Fruit fly (Drosophila melanogaster) whole organism, embryonic: ENCODE data around the gene CG34162.

Source experiments
- Aef1 ChIP-seq: fragments of 200-800 bp; sonication (Bioruptor generic); IDR thresholded peaks from 3 replicates; pipeline ENCODE4 v1.3.6; 2022; ENCODE audit warnings: missing biosample characterization, missing genetic modification characterization
- BtbVII ChIP-seq: fragments of 200-800 bp; sonication (Bioruptor generic); optimal IDR thresholded peaks from 3 replicates; lab custom pipeline; 2017; ENCODE audit warnings: missing biosample characterization, mild to moderate bottlenecking, missing genetic modification characterization
- CG10147 ChIP-seq: fragments of 200-800 bp; sonication (Bioruptor generic); optimal IDR thresholded peaks from 2 replicates; lab custom pipeline; 2019; ENCODE audit warnings: missing biosample characterization, mild to moderate bottlenecking, missing genetic modification characterization, moderate library complexity
- CG10267 ChIP-seq: fragments of 200-800 bp; sonication (Bioruptor generic); optimal IDR thresholded peaks from 2 replicates; lab custom pipeline; 2018; ENCODE audit warnings: missing biosample characterization, mild to moderate bottlenecking, missing genetic modification characterization, moderate library complexity
- CG14050 ChIP-seq: fragments of 200-800 bp; sonication (Bioruptor generic); IDR thresholded peaks from 3 replicates; pipeline ENCODE4 v1.3.6; 2022; ENCODE audit warnings: missing biosample characterization, missing genetic modification characterization
- CG14441 ChIP-seq: fragments of 200-800 bp; sonication (Bioruptor generic); IDR thresholded peaks from 2 replicates; pipeline ENCODE4 v1.3.6; 2022; ENCODE audit warnings: missing biosample characterization, missing genetic modification characterization
- CG14860 ChIP-seq: fragments of 200-800 bp; sonication (Bioruptor generic); IDR thresholded peaks from 3 replicates; pipeline ENCODE4 v1.3.6; 2022; ENCODE audit warnings: missing biosample characterization, missing genetic modification characterization; ENCODE audit not compliant: partially characterized antibody
- CG15514 ChIP-seq: fragments of 200-800 bp; sonication (Bioruptor generic); optimal IDR thresholded peaks from 3 replicates; lab custom pipeline; 2017; ENCODE audit warnings: missing biosample characterization, missing genetic modification characterization, mild to moderate bottlenecking, moderate library complexity, missing genetic modification reagents
- CG1602 ChIP-seq: fragments of 200-800 bp; sonication (Bioruptor generic); optimal IDR thresholded peaks from 3 replicates; lab custom pipeline; 2016; ENCODE audit warnings: missing biosample characterization, missing genetic modification characterization
- CG16779 ChIP-seq: fragments of 200-800 bp; sonication (Bioruptor generic); IDR thresholded peaks from 2 replicates; pipeline ENCODE4 v1.3.6; 2022; ENCODE audit warnings: missing biosample characterization, missing genetic modification characterization
- CG17361 ChIP-seq: fragments of 200-800 bp; sonication (Bioruptor generic); IDR thresholded peaks from 3 replicates; pipeline ENCODE4 v1.3.6; 2022; ENCODE audit warnings: missing biosample characterization, missing genetic modification characterization
- CG18599 ChIP-seq: fragments of 200-800 bp; sonication (Bioruptor generic); optimal IDR thresholded peaks from 3 replicates; lab custom pipeline; 2017; ENCODE audit warnings: missing biosample characterization, missing genetic modification characterization, mild to moderate bottlenecking, moderate library complexity, missing genetic modification reagents
- CG30403 ChIP-seq: fragments of 200-800 bp; sonication (Bioruptor generic); optimal IDR thresholded peaks from 3 replicates; lab custom pipeline; 2016; ENCODE audit warnings: missing biosample characterization, missing genetic modification characterization
- CG31224 ChIP-seq: fragments of 200-800 bp; sonication (Bioruptor generic); IDR thresholded peaks from 2 replicates; pipeline ENCODE4 v1.3.6; 2022; ENCODE audit warnings: missing biosample characterization, missing genetic modification characterization
- CG31441 ChIP-seq: fragments of 200-800 bp; sonication (Bioruptor generic); IDR thresholded peaks from 2 replicates; pipeline ENCODE4 v1.3.6; 2022; ENCODE audit warnings: missing biosample characterization, missing genetic modification characterization
- CG34224 ChIP-seq: fragments of 200-800 bp; sonication (Bioruptor generic); IDR thresholded peaks from 3 replicates; pipeline ENCODE4 v1.3.6; 2022; ENCODE audit warnings: missing biosample characterization, missing genetic modification characterization; ENCODE audit not compliant: partially characterized antibody
- CG5245 ChIP-seq: fragments of 200-800 bp; sonication (Bioruptor generic); optimal IDR thresholded peaks from 3 replicates; lab custom pipeline; 2016; ENCODE audit warnings: missing biosample characterization, missing genetic modification characterization
- CG6654 ChIP-seq: fragments of 200-800 bp; sonication (Bioruptor generic); optimal IDR thresholded peaks from 2 replicates; lab custom pipeline; 2017; ENCODE audit warnings: missing biosample characterization, mild to moderate bottlenecking, missing genetic modification characterization
- CG6854 ChIP-seq: fragments of 200-800 bp; sonication (Bioruptor generic); optimal IDR thresholded peaks from 3 replicates; lab custom pipeline; 2017; ENCODE audit warnings: missing biosample characterization, mild to moderate bottlenecking, missing genetic modification characterization
- CG7271 ChIP-seq: fragments of 200-800 bp; sonication (Bioruptor generic); optimal IDR thresholded peaks from 2 replicates; lab custom pipeline; 2018; ENCODE audit warnings: missing biosample characterization, mild to moderate bottlenecking, missing genetic modification characterization, moderate library complexity
- CG9727 ChIP-seq: fragments of 200-800 bp; sonication (Bioruptor generic); optimal IDR thresholded peaks from 3 replicates; lab custom pipeline; 2017; ENCODE audit warnings: missing biosample characterization, mild to moderate bottlenecking, missing genetic modification characterization
- Deaf1 ChIP-seq: fragments of 200-800 bp; optimal IDR thresholded peaks from 3 replicates; lab custom pipeline; 2019; ENCODE audit warnings: missing biosample characterization, mild to moderate bottlenecking, missing genetic modification characterization, moderate library complexity
- Dek ChIP-seq: fragments of 200-800 bp; sonication (Bioruptor generic); optimal IDR thresholded peaks from 3 replicates; lab custom pipeline; 2019; ENCODE audit warnings: missing biosample characterization, mild to moderate bottlenecking, missing genetic modification characterization, moderate library complexity
- Fer1 ChIP-seq: fragments of 200-800 bp; sonication (Bioruptor generic); optimal IDR thresholded peaks from 2 replicates; lab custom pipeline; 2017; ENCODE audit warnings: missing biosample characterization, mild to moderate bottlenecking, missing genetic modification characterization
- HHEX ChIP-seq: fragments of 200-800 bp; sonication (Bioruptor generic); optimal IDR thresholded peaks from 3 replicates; lab custom pipeline; 2017; ENCODE audit warnings: missing biosample characterization, mild to moderate bottlenecking, missing genetic modification characterization, missing genetic modification reagents
- Hand ChIP-seq: fragments of 200-800 bp; sonication (Bioruptor generic); optimal IDR thresholded peaks from 2 replicates; lab custom pipeline; 2017; ENCODE audit warnings: mild to moderate bottlenecking, missing biosample characterization, missing genetic modification reagents, missing genetic modification characterization
- Hr3 ChIP-seq: fragments of 200-800 bp; sonication (Bioruptor generic); optimal IDR thresholded peaks from 3 replicates; lab custom pipeline; 2016; ENCODE audit warnings: missing biosample characterization, missing genetic modification characterization
- PHDP ChIP-seq: fragments of 200-800 bp; sonication (Bioruptor generic); optimal IDR thresholded peaks from 3 replicates; lab custom pipeline; 2018; ENCODE audit warnings: missing biosample characterization, mild to moderate bottlenecking, missing genetic modification characterization, moderate library complexity
- Ptx1 ChIP-seq: fragments of 200-800 bp; sonication (Bioruptor generic); IDR thresholded peaks from 2 replicates; pipeline ENCODE4 v1.3.6; 2022; ENCODE audit warnings: missing biosample characterization, missing genetic modification characterization
- Spps ChIP-seq: fragments of 200-800 bp; sonication (Bioruptor generic); optimal IDR thresholded peaks from 2 replicates; lab custom pipeline; 2018; ENCODE audit warnings: missing biosample characterization, mild to moderate bottlenecking, missing genetic modification characterization
- Taf1 ChIP-seq: fragments of 200-800 bp; sonication (Bioruptor generic); IDR thresholded peaks from 2 replicates; pipeline ENCODE4 v1.3.6; 2022; ENCODE audit warnings: missing biosample characterization, missing genetic modification characterization
- ap ChIP-seq: fragments of 200-800 bp; sonication (Bioruptor generic); IDR thresholded peaks from 2 replicates; pipeline ENCODE4 v1.3.6; 2022; ENCODE audit warnings: missing biosample characterization, missing genetic modification characterization
- bab2 ChIP-seq: fragments of 200-800 bp; sonication (Bioruptor generic); optimal IDR thresholded peaks from 2 replicates; lab custom pipeline; 2016; ENCODE audit warnings: missing biosample characterization, missing genetic modification characterization
- caup ChIP-seq: fragments of 200-800 bp; sonication (Bioruptor generic); optimal IDR thresholded peaks from 3 replicates; lab custom pipeline; 2017; ENCODE audit warnings: missing biosample characterization, mild to moderate bottlenecking, missing genetic modification characterization, moderate library complexity; ENCODE audit not compliant: severe bottlenecking
- ci ChIP-seq: fragments of 200-800 bp; sonication (Bioruptor generic); IDR thresholded peaks from 3 replicates; pipeline ENCODE4 v1.3.6; 2022; ENCODE audit warnings: missing biosample characterization, missing genetic modification characterization
- corto ChIP-seq: fragments of 200-800 bp; sonication (Bioruptor generic); optimal IDR thresholded peaks from 2 replicates; lab custom pipeline; 2016; ENCODE audit warnings: missing biosample characterization, mild to moderate bottlenecking, missing genetic modification characterization, moderate library complexity
- crc ChIP-seq: fragments of 200-800 bp; sonication (Bioruptor generic); optimal IDR thresholded peaks from 2 replicates; lab custom pipeline; 2016; ENCODE audit warnings: missing biosample characterization, missing genetic modification characterization
- cwo ChIP-seq: fragments of 200-800 bp; sonication (Bioruptor generic); optimal IDR thresholded peaks from 3 replicates; lab custom pipeline; 2017; ENCODE audit warnings: missing biosample characterization, missing genetic modification characterization, mild to moderate bottlenecking, moderate library complexity, missing genetic modification reagents
- danr ChIP-seq: fragments of 200-800 bp; sonication (Bioruptor generic); IDR thresholded peaks from 2 replicates; pipeline ENCODE4 v1.3.6; 2022; ENCODE audit warnings: missing biosample characterization, missing genetic modification characterization
- dmrt11E ChIP-seq: fragments of 200-800 bp; sonication (Bioruptor generic); optimal IDR thresholded peaks from 3 replicates; lab custom pipeline; 2018; ENCODE audit warnings: missing biosample characterization, mild to moderate bottlenecking, missing genetic modification characterization, moderate library complexity
- dysf ChIP-seq: fragments of 200-800 bp; sonication (Bioruptor generic); IDR thresholded peaks from 3 replicates; pipeline ENCODE4 v1.3.6; 2022; ENCODE audit warnings: missing biosample characterization, missing genetic modification characterization
- esg ChIP-seq: fragments of 200-800 bp; sonication (Bioruptor generic); conservative IDR thresholded peaks from 2 replicates; pipeline ENCODE4 v1.3.6; 2022; ENCODE audit warnings: missing biosample characterization, missing genetic modification characterization
- fd3F ChIP-seq: fragments of 200-800 bp; sonication (Bioruptor generic); optimal IDR thresholded peaks from 2 replicates; lab custom pipeline; 2018; ENCODE audit warnings: missing biosample characterization, mild to moderate bottlenecking, missing genetic modification characterization, moderate library complexity
- ind ChIP-seq: fragments of 200-800 bp; sonication (Bioruptor generic); optimal IDR thresholded peaks from 3 replicates; lab custom pipeline; 2016; ENCODE audit warnings: missing biosample characterization, missing genetic modification characterization
- row ChIP-seq: fragments of 200-800 bp; sonication (Bioruptor generic); IDR thresholded peaks from 3 replicates; pipeline ENCODE4 v1.3.6; 2022; ENCODE audit warnings: missing biosample characterization, missing genetic modification characterization
- sob ChIP-seq: fragments of 200-800 bp; sonication (Bioruptor generic); IDR thresholded peaks from 2 replicates; pipeline ENCODE4 v1.3.6; 2022; ENCODE audit warnings: missing biosample characterization, missing genetic modification characterization
- tgo ChIP-seq: fragments of 200-800 bp; sonication (Bioruptor generic); IDR thresholded peaks from 3 replicates; pipeline ENCODE4 v1.3.6; 2022; ENCODE audit warnings: missing biosample characterization, missing genetic modification characterization
- trh ChIP-seq: fragments of 200-800 bp; sonication (Bioruptor generic); optimal IDR thresholded peaks from 2 replicates; lab custom pipeline; 2016; ENCODE audit warnings: missing biosample characterization, missing genetic modification characterization

Gene CG34162

dm6 chr2L:11522676-11523075 is 8.9 kb upstream of the CG34162 start, which contains the start of gene CG43153:
TSS of gene CG43153 (minus strand) at chr2L:11522776.
- TF ChIP-seq caup (GFP tag; lab: Kevin White, UChicago) (no peak), Aef1 (GFP tag; lab: Robert Waterston, UW) (no peak), bab2 (GFP tag; lab: Kevin White, UChicago) (no peak)

dm6 chr2L:11528129-11528589 is 3.5 kb upstream of the CG34162 start, which contains the start of gene CG31705:
TSS of gene CG31705 (minus strand) at chr2L:11528205.
- TF ChIP-seq CG14860 (GFP tag; lab: Robert Waterston, UW) = no peak
- no peak for TF ChIP-seq CG14441
- TF ChIP-seq CG6654 (GFP tag; lab: Kevin White, UChicago) = peak; percentile 43
- peak; percentile 80; the same call in 2 of the 3 replicates for TF ChIP-seq CG17361 (GFP tag; lab: Robert Waterston, UW)
- TF ChIP-seq CG31224 = peak; percentile 5; the same call in 1 of the 2 replicates
- no peak for TF ChIP-seq Fer1 (GFP tag; lab: Kevin White, UChicago)
- TF ChIP-seq Spps = no peak
- TF ChIP-seq CG31441 (GFP tag; lab: Robert Waterston, UW) = peak; percentile 49; the same call in 1 of the 2 replicates
- no peak for TF ChIP-seq dmrt11E
- no peak for TF ChIP-seq CG6854
- TF ChIP-seq ap = no peak
- TF ChIP-seq Deaf1 = peak; percentile 87
- peak; percentile 50 for TF ChIP-seq CG30403 (GFP tag; lab: Kevin White, UChicago)
- peak; percentile 63 for TF ChIP-seq PHDP (tag; lab: Kevin White, UChicago)
- peak; percentile 70 for TF ChIP-seq CG10147
- TF ChIP-seq CG16779 = no peak
- TF ChIP-seq crc (GFP tag; lab: Kevin White, UChicago) = no peak
- TF ChIP-seq fd3F (GFP tag; lab: Kevin White, UChicago) = peak; percentile 39
- peak; percentile 72 for TF ChIP-seq CG9727 (GFP tag; lab: Kevin White, UChicago)
- TF ChIP-seq Hand (GFP tag; lab: Kevin White, UChicago) = no peak
- TF ChIP-seq cwo = peak; percentile 33
- TF ChIP-seq esg = peak; percentile 23; the same call in 1 of the 2 replicates
- TF ChIP-seq BtbVII = peak; percentile 55
- TF ChIP-seq CG18599 (GFP tag; lab: Kevin White, UChicago) = peak; percentile 50
- TF ChIP-seq Hr3 (GFP tag; lab: Kevin White, UChicago) = peak; percentile 39
- TF ChIP-seq CG34224 (GFP tag; lab: Robert Waterston, UW) = no peak
- peak; percentile 40 for TF ChIP-seq ind (GFP tag; lab: Kevin White, UChicago)
- TF ChIP-seq Taf1 = no peak
- no peak for TF ChIP-seq CG7271 (tag; lab: Kevin White, UChicago)
- peak; percentile 2 for TF ChIP-seq CG1602 (GFP tag; lab: Kevin White, UChicago)
- TF ChIP-seq row (GFP tag; lab: Robert Waterston, UW) = peak; percentile 61; the same call in 2 of the 3 replicates
- peak; percentile 42; the same call in 2 of the 3 replicates for TF ChIP-seq CG14050
- TF ChIP-seq corto (GFP tag; lab: Kevin White, UChicago) = peak; percentile 12
- TF ChIP-seq CG5245 (GFP tag; lab: Kevin White, UChicago) = no peak
- peak; percentile 50 for TF ChIP-seq Dek (tag; lab: Kevin White, UChicago)
- TF ChIP-seq CG10267 (tag; lab: Kevin White, UChicago) = peak; percentile 25
- no peak for TF ChIP-seq danr
- TF ChIP-seq dysf (GFP tag; lab: Robert Waterston, UW) = peak; percentile 64; the same call in 2 of the 3 replicates
- 0 out of 2 replicates have a peak, but pooled peaks have one; percentile 20 for TF ChIP-seq Ptx1
- TF ChIP-seq sob = peak; percentile 47; the same call in 1 of the 2 replicates
- peak; percentile 38 for TF ChIP-seq CG15514 (GFP tag; lab: Kevin White, UChicago)
- TF ChIP-seq ci (GFP tag; lab: Robert Waterston, UW) = 0 out of 3 replicates have a peak, but pooled peaks have one; percentile 13
- TF ChIP-seq trh (GFP tag; lab: Kevin White, UChicago) = no peak
- peak; percentile 30 for TF ChIP-seq HHEX (GFP tag; lab: Kevin White, UChicago)
- peak; percentile 30; the same call in 2 of the 3 replicates for TF ChIP-seq tgo (GFP tag; lab: Robert Waterston, UW)
